Fruit fly (Drosophila melanogaster): Measurements from ENCODE around the gene Kots.

Gene Kots

dm6 chr3R:14011629-14012028 is 47.7 kb upstream of the Kots start (continued):
- TF ChIP-seq Eip93F (GFP tag; optimal IDR thresholded peaks at IDR 0.05) = no peak
- no peak for TF ChIP-seq fd85E (GFP tag; optimal IDR thresholded peaks at IDR 0.05)

dm6 chr3R:14011175-14011574 is 47.2 kb upstream of the Kots start:
- no peak for TF ChIP-seq CG3919 (GFP tag; optimal IDR thresholded peaks at IDR 0.05)
- TF ChIP-seq CG8632 (GFP tag; optimal IDR thresholded peaks at IDR 0.05) = no peak
- no peak for TF ChIP-seq ss (GFP tag; optimal IDR thresholded peaks at IDR 0.05)
- TF ChIP-seq CG11294 (GFP tag; IDR thresholded peaks at IDR 0.05) = no peak
- TF ChIP-seq Hr4 (GFP tag; optimal IDR thresholded peaks at IDR 0.05) = no peak
- TF ChIP-seq acj6 (GFP tag; optimal IDR thresholded peaks at IDR 0.05) = no peak
- TF ChIP-seq fd59A (GFP tag; optimal IDR thresholded peaks at IDR 0.05) = no peak
- no peak for TF ChIP-seq Blimp-1 (GFP tag; optimal IDR thresholded peaks at IDR 0.05)
- TF ChIP-seq CG8319 (GFP tag; optimal IDR thresholded peaks at IDR 0.05) = no peak
- no peak for TF ChIP-seq CG10631 (GFP tag; optimal IDR thresholded peaks at IDR 0.05)
- TF ChIP-seq CG6792 (GFP tag; optimal IDR thresholded peaks at IDR 0.05) = no peak

- no peak for TF ChIP-seq fd85E (GFP tag; optimal IDR thresholded peaks at IDR 0.05)
- TF ChIP-seq CG3032 (tag; optimal IDR thresholded peaks at IDR 0.05) = no peak
- no peak for TF ChIP-seq CG6163 (GFP tag; IDR thresholded peaks at IDR 0.05)
- TF ChIP-seq acj6 (GFP tag; optimal IDR thresholded peaks at IDR 0.05) = no peak
- TF ChIP-seq CG6792 (GFP tag; optimal IDR thresholded peaks at IDR 0.05) = no peak
- TF ChIP-seq ss (GFP tag; optimal IDR thresholded peaks at IDR 0.05) = no peak
- no peak for TF ChIP-seq Ets96B (tag; optimal IDR thresholded peaks at IDR 0.05)
- no peak for TF ChIP-seq CG1621 (tag; optimal IDR thresholded peaks at IDR 0.05)
- TF ChIP-seq topi (GFP tag; optimal IDR thresholded peaks at IDR 0.05) = no peak
- no peak for TF ChIP-seq dsx (GFP tag; optimal IDR thresholded peaks at IDR 0.05; ENCODE audit: poor library complexity, severe bottlenecking)
- TF ChIP-seq Met (GFP tag; optimal IDR thresholded peaks at IDR 0.05) = peak; percentile 6
- TF ChIP-seq pdm3 (GFP tag; optimal IDR thresholded peaks at IDR 0.05) = no peak
- no peak for TF ChIP-seq CG3919 (GFP tag; optimal IDR thresholded peaks at IDR 0.05)
- no peak for TF ChIP-seq salr (GFP tag; optimal IDR thresholded peaks at IDR 0.05)
- peak; percentile 71 for TF ChIP-seq Hr4 (GFP tag; optimal IDR thresholded peaks at IDR 0.05)
- TF ChIP-seq CG7368 (GFP tag; optimal IDR thresholded peaks at IDR 0.05) = no peak
- TF ChIP-seq Gug (GFP tag; IDR thresholded peaks at IDR 0.05) = no peak
- no peak for TF ChIP-seq CG8632 (GFP tag; optimal IDR thresholded peaks at IDR 0.05)
- TF ChIP-seq spab (GFP tag; optimal IDR thresholded peaks at IDR 0.05) = no peak
- peak; percentile 11 for TF ChIP-seq CG34406 (GFP tag; optimal IDR thresholded peaks at IDR 0.05)
- no peak for TF ChIP-seq Sox15 (GFP tag; optimal IDR thresholded peaks at IDR 0.05)
- no peak for TF ChIP-seq CG16779 (tag; optimal IDR thresholded peaks at IDR 0.05)
- TF ChIP-seq lz (GFP tag; optimal IDR thresholded peaks at IDR 0.05) = no peak
- TF ChIP-seq Eip78C (GFP tag) = peak; percentile 73
- peak; percentile 2 for TF ChIP-seq CG6276 (GFP tag; optimal IDR thresholded peaks at IDR 0.05)
- no peak for TF ChIP-seq Lpt (GFP tag; optimal IDR thresholded peaks at IDR 0.05)
- no peak for TF ChIP-seq Sox14 (GFP tag; optimal IDR thresholded peaks at IDR 0.05)
- TF ChIP-seq CG32006 (GFP tag; optimal IDR thresholded peaks at IDR 0.05) = peak; percentile 72
- TF ChIP-seq CG9139 (GFP tag; optimal IDR thresholded peaks at IDR 0.05) = no peak
- no peak for TF ChIP-seq CG8319 (GFP tag; optimal IDR thresholded peaks at IDR 0.05)
- TF ChIP-seq Sox102F (GFP tag; optimal IDR thresholded peaks at IDR 0.05) = no peak
- TF ChIP-seq eg (GFP tag; IDR thresholded peaks at IDR 0.05) = peak; percentile 40; the same call in 1 of the 3 replicates
- TF ChIP-seq CG11762 (GFP tag; optimal IDR thresholded peaks at IDR 0.05; ENCODE audit: insufficient read depth) = no peak
- TF ChIP-seq Hr39 (GFP tag; optimal IDR thresholded peaks at IDR 0.05) = no peak
- no peak for TF ChIP-seq Eip93F (GFP tag; optimal IDR thresholded peaks at IDR 0.05)
- TF ChIP-seq Smox (GFP tag; optimal IDR thresholded peaks at IDR 0.05) = no peak
- TF ChIP-seq fd59A (GFP tag; optimal IDR thresholded peaks at IDR 0.05) = no peak
- no peak for TF ChIP-seq OdsH (GFP tag; optimal IDR thresholded peaks at IDR 0.05)
- no peak for TF ChIP-seq CG10669 (GFP tag; optimal IDR thresholded peaks at IDR 0.05)
- TF ChIP-seq vri (GFP tag; optimal IDR thresholded peaks at IDR 0.05) = no peak
- TF ChIP-seq CG4318 (GFP tag; optimal IDR thresholded peaks at IDR 0.05) = peak; percentile 43
- peak; percentile 67 for TF ChIP-seq svp (GFP tag)
- TF ChIP-seq Blimp-1 (GFP tag; optimal IDR thresholded peaks at IDR 0.05) = no peak
- no peak for TF ChIP-seq Hr38 (GFP tag; optimal IDR thresholded peaks at IDR 0.05)
- TF ChIP-seq dac (GFP tag; optimal IDR thresholded peaks at IDR 0.05) = no peak
These were observed 45.7 kb upstream of the Kots start for dm6 chr3R:14009643-14010042.

All from whole organism, prepupa.